Fruit fly (Drosophila melanogaster) whole organism, adult: Measurements from ENCODE around the gene CG18213.

Source experiments
- CG11617 ChIP-seq: fragments of 200-800 bp; sonication (Bioruptor generic); optimal IDR thresholded peaks from 2 replicates; lab custom pipeline; 2017; ENCODE audit warnings: mild to moderate bottlenecking, missing biosample characterization, missing genetic modification reagents, missing genetic modification characterization
- CG12768 ChIP-seq: fragments of 200-800 bp; sonication (Bioruptor generic); optimal IDR thresholded peaks from 2 replicates; lab custom pipeline; 2017; ENCODE audit warnings: missing biosample characterization, missing genetic modification characterization, mild to moderate bottlenecking, moderate library complexity, missing genetic modification reagents
- CG14711 ChIP-seq: fragments of 200-800 bp; sonication (Bioruptor generic); optimal IDR thresholded peaks from 2 replicates; lab custom pipeline; 2018; ENCODE audit warnings: missing biosample characterization, mild to moderate bottlenecking, missing genetic modification characterization, moderate library complexity
- CG1620 ChIP-seq: fragments of 200-800 bp; sonication (Bioruptor generic); optimal IDR thresholded peaks from 2 replicates; lab custom pipeline; 2016; ENCODE audit warnings: missing biosample characterization, missing genetic modification characterization
- CG33017 ChIP-seq: fragments of 200-800 bp; sonication (Bioruptor generic); optimal IDR thresholded peaks from 2 replicates; lab custom pipeline; 2018; ENCODE audit warnings: missing biosample characterization, mild to moderate bottlenecking, missing genetic modification characterization, moderate library complexity
- CG5204 ChIP-seq: fragments of 200-800 bp; sonication (Bioruptor generic); optimal IDR thresholded peaks from 2 replicates; lab custom pipeline; 2016; ENCODE audit warnings: missing biosample characterization, missing genetic modification characterization
- CG7045 ChIP-seq: fragments of 200-800 bp; sonication (Bioruptor generic); optimal IDR thresholded peaks from 2 replicates; lab custom pipeline; 2017; ENCODE audit warnings: missing biosample characterization, mild to moderate bottlenecking, missing genetic modification characterization
- CG7101 ChIP-seq: fragments of 200-800 bp; sonication (Bioruptor generic); optimal IDR thresholded peaks from 2 replicates; lab custom pipeline; 2018; ENCODE audit warnings: missing biosample characterization, mild to moderate bottlenecking, missing genetic modification characterization, moderate library complexity
- Clk ChIP-seq: fragments of 200-800 bp; sonication (Bioruptor generic); optimal IDR thresholded peaks from 2 replicates; lab custom pipeline; 2017; ENCODE audit warnings: missing biosample characterization, missing genetic modification characterization
- Crg-1 ChIP-seq: fragments of 200-800 bp; sonication (Bioruptor generic); optimal IDR thresholded peaks from 2 replicates; lab custom pipeline; 2016; ENCODE audit warnings: missing biosample characterization, missing genetic modification characterization
- Hr96 ChIP-seq: fragments of 200-800 bp; sonication (Bioruptor generic); optimal IDR thresholded peaks from 2 replicates; lab custom pipeline; 2016; ENCODE audit warnings: missing biosample characterization, missing genetic modification characterization
- Mnt ChIP-seq: fragments of 200-800 bp; sonication (Bioruptor generic); optimal IDR thresholded peaks from 2 replicates; lab custom pipeline; 2016; ENCODE audit warnings: missing biosample characterization, mild to moderate bottlenecking, missing genetic modification characterization
- bab1 ChIP-seq: fragments of 200-800 bp; sonication (Bioruptor generic); optimal IDR thresholded peaks from 3 replicates; lab custom pipeline; 2019; ENCODE audit warnings: missing biosample characterization, mild to moderate bottlenecking, missing genetic modification characterization, moderate library complexity
- cic ChIP-seq: fragments of 200-800 bp; sonication (Bioruptor generic); optimal IDR thresholded peaks from 2 replicates; lab custom pipeline; 2017; ENCODE audit warnings: missing biosample characterization, mild to moderate bottlenecking, missing genetic modification characterization, moderate library complexity
- cnc ChIP-seq, 2 experiments: fragments of >200 bp; optimal IDR thresholded peaks; 2 replicates each; lab custom pipeline; 2017
- kay ChIP-seq: fragments of 200-800 bp; sonication (Bioruptor generic); peaks from one replicate; lab custom pipeline; 2016; ENCODE audit warnings: missing biosample characterization, missing genetic modification characterization, borderline replicate concordance
- ovo ChIP-seq: fragments of 200-800 bp; sonication (Bioruptor generic); optimal IDR thresholded peaks from 2 replicates; lab custom pipeline; 2016; ENCODE audit warnings: missing biosample characterization, missing genetic modification characterization
- pad ChIP-seq: fragments of 200-800 bp; sonication (Bioruptor generic); optimal IDR thresholded peaks from 3 replicates; lab custom pipeline; 2017; ENCODE audit warnings: missing biosample characterization, missing genetic modification characterization, mild to moderate bottlenecking, moderate library complexity, missing genetic modification reagents
- tj ChIP-seq: fragments of 200-800 bp; sonication (Bioruptor generic); optimal IDR thresholded peaks from 3 replicates; lab custom pipeline; 2017; ENCODE audit warnings: missing biosample characterization, mild to moderate bottlenecking, missing genetic modification characterization, moderate library complexity
- toe ChIP-seq: fragments of 200-800 bp; sonication (Bioruptor generic); optimal IDR thresholded peaks from 2 replicates; lab custom pipeline; 2016; ENCODE audit warnings: missing biosample characterization, missing genetic modification characterization

The CG18213 gene

dm6 chr3R:17039993-17040807 is at the start of gene CG18213, which contains the start of gene Trm7-32:
CG18213 (minus strand) TSS chr3R:17040203.
Trm7-32 (plus strand) TSS chr3R:17040682.
- TF ChIP-seq ovo (GFP tag; lab: Kevin White, UChicago) (no peak), cic (GFP tag; lab: Kevin White, UChicago) (no peak), kay (GFP tag; lab: Kevin White, UChicago) (no peak), CG14711 (tag; lab: Kevin White, UChicago) (no peak), toe (GFP tag; lab: Kevin White, UChicago) (peak; percentile 19), CG5204 (GFP tag; lab: Kevin White, UChicago) (no peak), tj (GFP tag; lab: Kevin White, UChicago) (peak; percentile 2), CG7101 (tag; lab: Kevin White, UChicago) (no peak), Mnt (GFP tag; lab: Kevin White, UChicago) (peak; percentile 48), Crg-1 (GFP tag; lab: Kevin White, UChicago) (no peak), pad (no peak), Clk (GFP tag; lab: Kevin White, UChicago) (no peak), CG11617 (GFP tag; lab: Kevin White, UChicago) (no peak), CG33017 (tag; lab: Kevin White, UChicago) (no peak), CG12768 (no peak), cnc (optimal IDR thresholded peaks at IDR 0.05; lab: Kevin White, UChicago) (no peak), CG1620 (GFP tag; lab: Kevin White, UChicago) (no peak), CG7045 (GFP tag; lab: Kevin White, UChicago) (no peak), Hr96 (GFP tag; lab: Kevin White, UChicago) (no peak), bab1 (GFP tag; lab: Kevin White, UChicago) (peak; percentile 2)

DNA sequence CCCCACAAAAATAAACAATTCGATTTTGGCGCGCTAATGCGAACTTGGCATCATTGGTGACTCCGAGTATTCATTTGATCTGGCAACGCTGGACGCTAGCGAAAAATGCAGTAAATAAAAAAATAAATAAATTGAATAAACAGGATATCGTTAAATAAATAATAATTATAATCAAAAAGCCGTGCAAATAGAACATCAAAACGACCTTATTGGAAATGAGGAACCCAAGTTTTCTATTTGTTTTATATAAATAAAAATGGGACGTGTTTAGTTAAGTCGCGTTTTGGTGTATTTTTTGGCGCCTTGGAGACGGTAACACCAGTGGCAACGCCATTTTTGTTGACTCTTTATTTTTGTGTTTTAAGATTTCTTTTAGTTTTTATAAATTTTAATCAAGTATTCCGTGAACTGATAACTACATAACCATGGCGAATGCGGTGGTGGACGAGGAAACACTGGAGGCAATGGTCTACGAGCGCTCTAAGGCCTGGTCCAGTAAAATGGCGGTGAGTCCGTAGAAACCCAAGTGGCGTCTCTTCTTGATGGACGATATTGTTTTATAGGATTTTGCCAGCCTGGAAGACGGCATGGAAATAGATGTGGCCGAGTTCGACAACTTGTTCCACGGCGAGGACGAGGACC is 48.1 kb upstream of the CG18213 start, which contains the start of gene cal1:
TSS of gene cal1 (plus strand) at position 304 of the 642 bp plus-strand sequence.
- TF ChIP-seq CG33017 (tag; lab: Kevin White, UChicago): no peak
- TF ChIP-seq Clk (GFP tag; lab: Kevin White, UChicago): no peak
- no peak for TF ChIP-seq CG11617 (GFP tag; lab: Kevin White, UChicago)
- TF ChIP-seq kay (GFP tag; lab: Kevin White, UChicago): no peak
- TF ChIP-seq bab1 (GFP tag; lab: Kevin White, UChicago): no peak
- TF ChIP-seq tj (GFP tag; lab: Kevin White, UChicago): no peak
- no peak for TF ChIP-seq CG12768
- TF ChIP-seq pad: no peak
- TF ChIP-seq CG5204 (GFP tag; lab: Kevin White, UChicago): no peak
- TF ChIP-seq CG14711 (tag; lab: Kevin White, UChicago): no peak
- TF ChIP-seq cic (GFP tag; lab: Kevin White, UChicago): no peak
- TF ChIP-seq toe (GFP tag; lab: Kevin White, UChicago): no peak
- no peak for TF ChIP-seq Hr96 (GFP tag; lab: Kevin White, UChicago)
- no peak for TF ChIP-seq ovo (GFP tag; lab: Kevin White, UChicago)
- no peak for TF ChIP-seq CG1620 (GFP tag; lab: Kevin White, UChicago)

DNA sequence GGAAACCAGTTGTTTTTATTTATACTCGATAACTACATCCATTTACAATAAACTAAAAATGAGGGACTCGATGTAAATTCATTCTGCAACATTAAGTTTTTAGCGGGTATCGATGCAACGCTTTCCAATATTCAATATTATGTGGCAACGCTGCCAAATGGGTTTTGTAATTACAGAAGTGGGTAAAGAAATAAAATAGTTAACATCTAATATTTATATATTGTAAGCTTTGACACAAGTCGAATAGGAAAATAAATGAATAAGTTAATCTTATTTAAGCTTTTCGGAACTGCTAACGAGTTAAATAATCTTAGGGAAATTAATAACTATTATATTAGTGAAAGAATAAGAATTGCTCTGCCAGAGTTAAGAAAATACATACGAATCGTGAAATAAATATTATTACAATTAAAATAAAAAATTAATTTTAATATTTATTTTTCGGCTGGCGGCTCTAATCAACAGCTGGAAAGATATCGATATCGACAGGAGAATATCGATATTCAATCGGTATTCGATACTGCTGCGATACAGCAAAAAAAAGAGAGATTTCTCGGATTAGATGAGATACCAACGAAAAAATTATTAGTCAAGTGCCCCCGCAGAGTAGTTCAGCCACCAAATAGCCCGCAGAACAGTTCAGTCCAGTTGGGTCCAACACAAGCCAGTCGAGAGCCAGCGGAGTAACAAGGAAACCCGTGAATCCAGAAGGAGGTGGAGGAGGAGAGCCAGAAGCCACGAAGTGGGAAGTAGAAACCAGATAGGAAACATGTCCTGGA is 45.2 kb upstream of the CG18213 start, which contains the start of gene GckIII:
TSS of gene GckIII (plus strand) at position 485 of the 779 bp plus-strand sequence.
- TF ChIP-seq bab1 (GFP tag; lab: Kevin White, UChicago) (no peak), CG14711 (tag; lab: Kevin White, UChicago) (peak; percentile 28), Crg-1 (GFP tag; lab: Kevin White, UChicago) (no peak)

dm6 chr3R:17082471-17082870 is 42.5 kb upstream of the CG18213 start:
- TF ChIP-seq CG1620 (GFP tag; lab: Kevin White, UChicago) (no peak), kay (GFP tag; lab: Kevin White, UChicago) (no peak), CG11617 (GFP tag; lab: Kevin White, UChicago) (no peak), CG7101 (tag; lab: Kevin White, UChicago) (no peak), Mnt (GFP tag; lab: Kevin White, UChicago) (no peak), Crg-1 (GFP tag; lab: Kevin White, UChicago) (no peak), pad (no peak), bab1 (GFP tag; lab: Kevin White, UChicago) (no peak), CG14711 (tag; lab: Kevin White, UChicago) (no peak), ovo (GFP tag; lab: Kevin White, UChicago) (no peak), CG7045 (GFP tag; lab: Kevin White, UChicago) (no peak), Clk (GFP tag; lab: Kevin White, UChicago) (no peak), CG12768 (no peak), toe (GFP tag; lab: Kevin White, UChicago) (no peak), CG5204 (GFP tag; lab: Kevin White, UChicago) (no peak), cic (GFP tag; lab: Kevin White, UChicago) (no peak), CG33017 (tag; lab: Kevin White, UChicago) (no peak), cnc (optimal IDR thresholded peaks at IDR 0.05; lab: Kevin White, UChicago) (no peak)
